Worm (Caenorhabditis elegans) whole organism, young adult: ENCODE data around the gene B0554.1.

Experiments used
- K12H6.12 ChIP-seq: fragments of 200-800 bp; sonication (Bioruptor generic); optimal IDR thresholded peaks from 2 replicates; lab custom pipeline; 2018; ENCODE audit warnings: mild to moderate bottlenecking, missing genetic modification characterization, missing compliant biosample characterization
- atf-7 ChIP-seq: sonication (generic microtip); optimal IDR thresholded peaks from 2 replicates; lab custom pipeline; 2017; ENCODE audit warnings: mild to moderate bottlenecking, missing genetic modification characterization, missing compliant biosample characterization
- ceh-40 ChIP-seq: fragments of 200-800 bp; sonication (Bioruptor generic); IDR thresholded peaks from 2 replicates; pipeline ENCODE4 v1.3.6; 2022; ENCODE audit warnings: missing genetic modification characterization, missing compliant biosample characterization
- lin-35 ChIP-seq, 3 experiments: fragments of 150-350 bp in 2 of 3; sonication (generic microtip) in 1 of 3; optimal IDR thresholded peaks; 2 replicates each; lab custom pipeline; 2014 to 2018; ENCODE audit warnings: missing biosample characterization in 3 of 3, missing genetic modification characterization in 3 of 3, missing genetic modification reagents in 3 of 3
- pha-4 ChIP-seq: fragments of 150-350 bp; sonication (generic microtip); optimal IDR thresholded peaks from 2 replicates; lab custom pipeline; 2014; ENCODE audit warnings: missing biosample characterization, missing genetic modification reagents, missing genetic modification characterization
- snpc-4 ChIP-seq, 5 experiments: fragments of 150-350 bp in 1 of 5; sonication (generic microtip) in 4 of 5; optimal IDR thresholded peaks; 2 replicates each; lab custom pipeline; 2014 to 2018; ENCODE audit warnings: missing genetic modification characterization in 5 of 5, missing biosample characterization in 3 of 5, antibody characterized with exemption in 2 of 5, mild to moderate bottlenecking in 2 of 5, missing compliant biosample characterization in 2 of 5, missing genotype in 2 of 5, moderate library complexity in 2 of 5, missing genetic modification reagents in 1 of 5
- somi-1 ChIP-seq: fragments of 200-800 bp; sonication (Bioruptor generic); optimal IDR thresholded peaks from 2 replicates; lab custom pipeline; 2018; ENCODE audit warnings: mild to moderate bottlenecking, missing genetic modification characterization, missing compliant biosample characterization

DNA sequence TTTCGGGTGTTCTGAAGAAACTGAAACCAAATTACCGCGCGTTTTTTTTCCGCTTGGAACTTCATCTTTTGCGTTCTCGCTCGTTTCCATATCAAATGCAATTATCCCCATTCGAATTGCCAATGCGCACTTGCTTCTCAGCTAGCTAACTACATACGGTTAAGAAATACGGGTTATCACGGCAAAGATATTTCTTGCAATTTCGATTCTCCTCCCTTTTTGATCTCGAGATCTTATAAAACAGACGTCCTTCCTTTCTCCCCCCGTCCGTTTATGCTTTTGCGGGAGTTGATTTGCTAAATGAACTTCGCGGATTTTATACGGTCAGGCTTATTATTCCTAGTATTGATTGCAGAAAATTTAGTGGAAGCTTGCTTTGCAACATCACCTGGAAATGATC lies 9.3 kb upstream of the B0554.1 start, which contains the start of gene B0554.4:
- TF ChIP-seq K12H6.12 (tag; lab: Kevin White, UChicago): no peak
- TF ChIP-seq ceh-40: no peak
- TF ChIP-seq somi-1 (GFP tag; lab: Kevin White, UChicago): no peak
- no peak for TF ChIP-seq atf-7 (tag; lab: Kevin White, UChicago)
- TF ChIP-seq snpc-4 (GFP tag; optimal IDR thresholded peaks at IDR 0.05; lab: Kevin White, UChicago): no peak
- TF ChIP-seq snpc-4 (tag; optimal IDR thresholded peaks at IDR 0.05; lab: Kevin White, UChicago): no peak
- TF ChIP-seq lin-35 (GFP tag; optimal IDR thresholded peaks at IDR 0.05; lab: Kevin White, UChicago): no peak
- no peak for TF ChIP-seq pha-4 (tag; lab: Kevin White, UChicago)
